Worm (Caenorhabditis elegans) whole organism, L4 larva: ENCODE data around the gene Y57E12B.10.

Experiments used
- F10B5.3 ChIP-seq: sonication (generic microtip); optimal IDR thresholded peaks from 2 replicates; lab custom pipeline; 2016; ENCODE audit warnings: mild to moderate bottlenecking, missing genetic modification characterization, missing compliant biosample characterization
- T20F7.1 ChIP-seq: fragments of 200-800 bp; sonication (Bioruptor generic); optimal IDR thresholded peaks from 2 replicates; lab custom pipeline; 2018; ENCODE audit warnings: mild to moderate bottlenecking, missing genetic modification characterization, missing compliant biosample characterization
- ZK546.5 ChIP-seq, 2 experiments: sonication (generic microtip); optimal IDR thresholded peaks; 2 replicates each; lab custom pipeline; 2017; ENCODE audit warnings: missing biosample characterization in 2 of 2, missing genetic modification characterization in 2 of 2
- aha-1 ChIP-seq: fragments of 150-350 bp; peaks from one replicate; lab custom pipeline; 2014; ENCODE audit warnings: missing biosample characterization, missing genetic modification characterization
- aly-2 ChIP-seq: sonication (generic microtip); optimal IDR thresholded peaks from 2 replicates; lab custom pipeline; 2018; ENCODE audit warnings: missing biosample characterization, missing genetic modification characterization
- ceh-28 ChIP-seq: fragments of 150-350 bp; optimal IDR thresholded peaks from 2 replicates; lab custom pipeline; 2014; ENCODE audit warnings: missing biosample characterization, missing genetic modification reagents, missing genetic modification characterization
- duxl-1 ChIP-seq: sonication (generic microtip); optimal IDR thresholded peaks from 2 replicates; lab custom pipeline; 2016; ENCODE audit warnings: mild to moderate bottlenecking, missing genetic modification characterization, moderate library complexity, missing compliant biosample characterization; ENCODE audit not compliant: poor library complexity
- dve-1 ChIP-seq: sonication (generic microtip); optimal IDR thresholded peaks from 2 replicates; lab custom pipeline; 2017; ENCODE audit warnings: antibody characterized with exemption, mild to moderate bottlenecking, missing genetic modification characterization, missing compliant biosample characterization; ENCODE audit not compliant: insufficient read depth
- fkh-10 ChIP-seq: fragments of 150-350 bp; optimal IDR thresholded peaks from 2 replicates; lab custom pipeline; 2014; ENCODE audit warnings: missing biosample characterization, missing genetic modification reagents, missing genetic modification characterization
- hlh-30 ChIP-seq: sonication (generic microtip); optimal IDR thresholded peaks from 2 replicates; lab custom pipeline; 2017; ENCODE audit warnings: antibody characterized with exemption, mild to moderate bottlenecking, missing genetic modification characterization, missing compliant biosample characterization; ENCODE audit not compliant: insufficient read depth
- lin-13 ChIP-seq: fragments of 150-350 bp; optimal IDR thresholded peaks from 2 replicates; lab custom pipeline; 2014; ENCODE audit warnings: missing biosample characterization, missing genetic modification reagents, missing genetic modification characterization
- lin-38 ChIP-seq: fragments of 200-800 bp; sonication (Bioruptor generic); IDR thresholded peaks from 2 replicates; pipeline ENCODE4 v1.3.6; 2022; ENCODE audit warnings: missing genetic modification reagents, missing genetic modification characterization, missing compliant biosample characterization
- madf-9 ChIP-seq: fragments of 200-800 bp; sonication (Bioruptor generic); conservative IDR thresholded peaks from 2 replicates; pipeline ENCODE4 v1.3.6; 2022; ENCODE audit warnings: missing genetic modification reagents, missing genetic modification characterization, missing compliant biosample characterization
- mep-1 ChIP-seq: fragments of 150-350 bp; sonication (generic microtip); optimal IDR thresholded peaks from 3 replicates; lab custom pipeline; 2014; ENCODE audit warnings: missing biosample characterization, missing genetic modification characterization
- nhr-25 ChIP-seq: sonication (generic microtip); optimal IDR thresholded peaks from 2 replicates; lab custom pipeline; 2017; ENCODE audit warnings: missing genetic modification characterization, mild to moderate bottlenecking, missing compliant biosample characterization, antibody characterized with exemption, moderate library complexity, borderline replicate concordance; ENCODE audit not compliant: insufficient read depth
- nhr-42 ChIP-seq: fragments of 200-800 bp; sonication (Bioruptor generic); IDR thresholded peaks from 2 replicates; pipeline ENCODE4 v1.3.6; 2022; ENCODE audit warnings: missing genetic modification characterization, missing compliant biosample characterization
- rbr-2 ChIP-seq: sonication (generic microtip); optimal IDR thresholded peaks from 2 replicates; lab custom pipeline; 2016; ENCODE audit warnings: missing genotype, missing genetic modification characterization, missing compliant biosample characterization
- saeg-2 ChIP-seq: fragments of 200-800 bp; sonication (Bioruptor generic); IDR thresholded peaks from 2 replicates; pipeline ENCODE4 v1.3.6; 2022; ENCODE audit warnings: missing genetic modification reagents, missing genetic modification characterization, missing compliant biosample characterization
- spr-3 ChIP-seq: fragments of 200-800 bp; sonication (Bioruptor generic); optimal IDR thresholded peaks from 2 replicates; lab custom pipeline; 2018; ENCODE audit warnings: mild to moderate bottlenecking, missing genetic modification characterization, missing compliant biosample characterization
- tra-1 ChIP-seq: fragments of 200-800 bp; sonication (Bioruptor generic); IDR thresholded peaks from 2 replicates; pipeline ENCODE4 v1.3.6; 2022; ENCODE audit warnings: missing genetic modification reagents, missing genetic modification characterization, missing compliant biosample characterization
- unc-62 ChIP-seq, 3 experiments: fragments of 150-350 bp in 1 of 3; sonication (generic microtip); optimal IDR thresholded peaks in 2 of 3; peaks in 1 of 3; 1 replicate in 1 of 3; 2 replicates in 2 of 3; lab custom pipeline; 2014 to 2017; ENCODE audit warnings: missing biosample characterization in 3 of 3, missing genetic modification characterization in 3 of 3, missing genetic modification reagents in 3 of 3, missing genotype in 1 of 3
- zag-1 ChIP-seq: fragments of 150-350 bp; optimal IDR thresholded peaks from 2 replicates; lab custom pipeline; 2014; ENCODE audit warnings: missing biosample characterization, missing genetic modification characterization
- zfp-3 ChIP-seq: fragments of 200-800 bp; sonication (Bioruptor generic); conservative IDR thresholded peaks from 2 replicates; pipeline ENCODE4 v1.3.6; 2022; ENCODE audit warnings: missing genetic modification reagents, missing genetic modification characterization, missing compliant biosample characterization
- ztf-11 ChIP-seq: fragments of 150-350 bp; optimal IDR thresholded peaks from 2 replicates; lab custom pipeline; 2014; ENCODE audit warnings: missing biosample characterization, missing genetic modification characterization

The Y57E12B.10 gene

ce11 chrV:6888828-6889227, 47.0 kb downstream of the Y57E12B.10 start (continued):
- TF ChIP-seq nhr-42 (GFP tag; lab: Robert Waterston, UW) = no peak
- TF ChIP-seq ztf-11 = no peak
- TF ChIP-seq lin-13 (GFP tag; lab: Kevin White, UChicago) = no peak
- peak; percentile 91 for TF ChIP-seq aly-2
- TF ChIP-seq spr-3 = peak; percentile 25
- TF ChIP-seq ceh-28 = no peak
- no peak for TF ChIP-seq fkh-10 (GFP tag; lab: Kevin White, UChicago)
- TF ChIP-seq hlh-30 (tag; lab: Kevin White, UChicago) = no peak
- peak; percentile 67 for TF ChIP-seq F10B5.3 (tag; lab: Kevin White, UChicago)
- TF ChIP-seq aha-1 (tag; lab: Kevin White, UChicago) = peak; percentile 95
- TF ChIP-seq madf-9 = peak; percentile 74
- TF ChIP-seq dve-1 (tag; lab: Kevin White, UChicago) = peak; percentile 69
- TF ChIP-seq duxl-1 = peak; percentile 77
- TF ChIP-seq tra-1 (GFP tag; lab: Robert Waterston, UW) = peak; percentile 71
- peak; percentile 77 for TF ChIP-seq lin-38
- no peak for TF ChIP-seq saeg-2 (GFP tag; lab: Robert Waterston, UW)
- TF ChIP-seq unc-62 (GFP tag; optimal IDR thresholded peaks at IDR 0.05 in 1 of 2; lab: Kevin White, UChicago) = no peak
- TF ChIP-seq unc-62 (tag; optimal IDR thresholded peaks at IDR 0.05; lab: Kevin White, UChicago) = no peak
- peak; percentile 70 for TF ChIP-seq mep-1 (tag; lab: Kevin White, UChicago)
- TF ChIP-seq zag-1 (tag; lab: Kevin White, UChicago) = no peak
- no peak for TF ChIP-seq ZK546.5 (tag; optimal IDR thresholded peaks at IDR 0.05; lab: Kevin White, UChicago)
- peak; percentile 0 for TF ChIP-seq nhr-25 (tag; lab: Kevin White, UChicago)
- no peak for TF ChIP-seq T20F7.1 (GFP tag; lab: Kevin White, UChicago)
- peak; percentile 62; the same call in 1 of the 2 replicates for TF ChIP-seq zfp-3
- TF ChIP-seq rbr-2 (tag; lab: Kevin White, UChicago) = peak; percentile 59
